Worm (Caenorhabditis elegans): ENCODE measurements around the gene F40G9.5.

Gene F40G9.5

ce11 chrIII:173501-173900 lies 7.6 kb upstream of the F40G9.5 start, which contains the start of gene F40G9.19:
Gene F40G9.19, plus strand, starts transcription at chrIII:173801.
- TF ChIP-seq ref-1 (GFP tag; conservative IDR thresholded peaks at IDR 0.05) = no peak
- no peak for TF ChIP-seq T22C8.4 (GFP tag; IDR thresholded peaks at IDR 0.05)
- TF ChIP-seq ztf-23 (GFP tag; IDR thresholded peaks at IDR 0.05) = no peak
- TF ChIP-seq med-1 (GFP tag; optimal IDR thresholded peaks at IDR 0.05; ENCODE audit: insufficient read depth) = no peak

DNA sequence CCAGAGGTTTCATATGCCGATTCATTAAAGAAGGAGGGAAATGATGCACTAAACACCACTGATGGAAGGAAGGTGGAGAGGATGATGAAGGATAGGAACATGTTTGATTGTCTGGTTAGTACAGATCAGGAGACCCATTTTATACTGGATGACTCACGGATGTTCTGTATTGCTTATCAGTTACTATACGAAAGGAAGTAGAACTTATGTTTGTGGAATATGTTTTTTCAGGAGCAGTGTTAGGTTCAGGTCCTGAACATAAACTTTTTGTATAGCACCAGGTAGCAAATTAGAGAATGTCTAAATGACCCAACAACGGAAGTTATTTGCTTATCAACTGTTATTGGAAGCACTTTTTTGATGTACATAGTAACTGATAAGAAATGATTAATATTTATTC lies 5.3 kb upstream of the F40G9.5 start, which contains the start of gene clec-148:
TSS of gene clec-148 (minus strand) at position 101 of the 400 bp plus-strand sequence.
- TF ChIP-seq ztf-23 (GFP tag; IDR thresholded peaks at IDR 0.05) (no peak), ztf-29 (GFP tag; IDR thresholded peaks at IDR 0.05) (no peak), cog-1 (tag; optimal IDR thresholded peaks at IDR 0.05) (no peak), ref-1 (GFP tag; conservative IDR thresholded peaks at IDR 0.05) (no peak), klf-2 (GFP tag; conservative IDR thresholded peaks at IDR 0.05) (no peak), T22C8.4 (GFP tag; IDR thresholded peaks at IDR 0.05) (no peak), tab-1 (GFP tag; IDR thresholded peaks at IDR 0.05) (no peak), med-1 (GFP tag; optimal IDR thresholded peaks at IDR 0.05; ENCODE audit: insufficient read depth) (no peak), flt-1 (GFP tag; IDR thresholded peaks at IDR 0.05) (no peak)

DNA sequence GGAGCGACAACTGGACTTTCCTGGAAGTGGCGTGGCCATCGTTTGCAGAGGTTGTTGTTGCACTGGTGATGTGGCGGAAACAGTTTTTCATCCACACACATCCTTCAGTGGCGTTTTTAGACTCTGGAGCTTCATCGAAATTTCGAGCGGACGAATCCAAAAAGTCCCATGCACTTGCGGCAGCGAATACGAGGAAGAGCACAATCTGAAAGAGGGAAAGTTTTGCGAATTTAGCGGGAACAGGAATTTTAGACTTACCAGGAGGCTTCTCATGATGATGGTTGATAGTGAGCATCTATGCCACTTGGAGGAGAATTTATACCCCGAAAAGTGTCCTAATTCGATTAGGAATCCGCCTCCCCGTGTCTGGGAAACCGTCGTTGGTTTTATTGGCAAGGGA lies 3.3 kb upstream of the F40G9.5 start, which contains the start of gene F40G9.14:
TSS of gene F40G9.14 (minus strand) at position 101 of the 400 bp plus-strand sequence.
- TF ChIP-seq tab-1 (GFP tag; IDR thresholded peaks at IDR 0.05) (no peak), klf-2 (GFP tag; conservative IDR thresholded peaks at IDR 0.05) (no peak), flt-1 (GFP tag; IDR thresholded peaks at IDR 0.05) (no peak), cog-1 (tag; optimal IDR thresholded peaks at IDR 0.05) (no peak), ztf-29 (GFP tag; IDR thresholded peaks at IDR 0.05) (no peak), T22C8.4 (GFP tag; IDR thresholded peaks at IDR 0.05) (no peak), ztf-23 (GFP tag; IDR thresholded peaks at IDR 0.05) (no peak), med-1 (GFP tag; optimal IDR thresholded peaks at IDR 0.05; ENCODE audit: insufficient read depth) (no peak), ref-1 (GFP tag; conservative IDR thresholded peaks at IDR 0.05) (no peak)

DNA sequence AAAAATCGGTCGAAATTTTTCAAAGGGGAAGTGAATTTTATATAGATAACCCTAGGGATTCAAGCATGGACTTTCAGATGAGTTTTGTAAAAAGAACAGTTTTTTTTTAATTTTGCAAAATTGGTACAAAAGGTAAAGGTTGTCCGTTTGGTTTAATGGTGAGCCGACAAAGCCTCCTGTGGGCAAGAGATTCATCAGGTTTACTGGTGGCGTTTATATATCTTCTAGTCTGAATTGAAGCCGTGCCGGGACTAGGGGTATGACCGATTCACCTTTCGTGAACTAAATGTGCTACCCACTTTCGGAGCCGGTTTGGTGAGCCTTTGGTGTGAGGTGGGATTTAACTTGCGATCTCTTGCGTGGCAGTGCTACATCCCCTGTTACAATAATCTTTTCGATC lies 2.9 kb upstream of the F40G9.5 start:
- TF ChIP-seq T22C8.4 (GFP tag; IDR thresholded peaks at IDR 0.05) (no peak), cog-1 (tag; optimal IDR thresholded peaks at IDR 0.05) (no peak), flt-1 (GFP tag; IDR thresholded peaks at IDR 0.05) (no peak), ztf-23 (GFP tag; IDR thresholded peaks at IDR 0.05) (no peak), med-1 (GFP tag; optimal IDR thresholded peaks at IDR 0.05; ENCODE audit: insufficient read depth) (no peak)

DNA sequence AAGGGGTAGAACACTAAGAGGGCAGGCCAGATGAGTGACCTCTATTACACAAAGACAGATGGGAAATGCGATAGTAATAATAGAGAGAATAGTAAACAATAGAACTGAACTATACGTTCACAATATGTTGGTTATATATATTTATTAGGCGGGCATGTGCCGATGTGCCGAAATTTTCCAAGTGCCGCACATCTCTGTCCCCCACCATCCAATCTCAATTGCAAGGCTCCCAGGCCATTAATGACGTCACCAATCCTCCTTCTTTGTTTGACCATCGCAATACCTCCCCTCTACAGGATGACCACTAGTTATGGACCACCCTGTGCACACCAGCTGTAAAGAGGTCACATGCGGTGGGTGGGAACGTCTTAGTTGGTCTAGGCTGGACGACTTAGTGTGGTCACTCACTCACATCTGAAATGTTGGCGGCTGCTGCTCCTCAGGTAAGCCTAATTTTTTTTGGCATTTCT lies 1.9 kb upstream of the F40G9.5 start, which contains the start of gene F40G9.6:
TSS of gene F40G9.6 (plus strand) at position 420 of the 470 bp plus-strand sequence.
- TF ChIP-seq ztf-29 (GFP tag; IDR thresholded peaks at IDR 0.05) (no peak), med-1 (GFP tag; optimal IDR thresholded peaks at IDR 0.05; ENCODE audit: insufficient read depth) (no peak), ztf-23 (GFP tag; IDR thresholded peaks at IDR 0.05) (no peak), klf-2 (GFP tag; conservative IDR thresholded peaks at IDR 0.05) (no peak), tab-1 (GFP tag; IDR thresholded peaks at IDR 0.05) (no peak), flt-1 (GFP tag; IDR thresholded peaks at IDR 0.05) (no peak), ref-1 (GFP tag; conservative IDR thresholded peaks at IDR 0.05) (no peak), cog-1 (tag; optimal IDR thresholded peaks at IDR 0.05) (no peak), T22C8.4 (GFP tag; IDR thresholded peaks at IDR 0.05) (no peak)

- no peak for TF ChIP-seq tab-1 (GFP tag; IDR thresholded peaks at IDR 0.05)
- no peak for TF ChIP-seq klf-2 (GFP tag; conservative IDR thresholded peaks at IDR 0.05)
Measured at ce11 chrIII:182080-182479, 1.0 kb downstream of the F40G9.5 start, which contains the start of gene F40G9.15. Gene F40G9.15, plus strand, starts transcription at chrIII:182380.

ce11 chrIII:183072-183471 lies 2.0 kb downstream of the F40G9.5 start:
- TF ChIP-seq ref-1 (GFP tag; conservative IDR thresholded peaks at IDR 0.05) (no peak), med-1 (GFP tag; optimal IDR thresholded peaks at IDR 0.05; ENCODE audit: insufficient read depth) (no peak), klf-2 (GFP tag; conservative IDR thresholded peaks at IDR 0.05) (no peak), T22C8.4 (GFP tag; IDR thresholded peaks at IDR 0.05) (no peak), ztf-23 (GFP tag; IDR thresholded peaks at IDR 0.05) (no peak), ztf-29 (GFP tag; IDR thresholded peaks at IDR 0.05) (no peak), flt-1 (GFP tag; IDR thresholded peaks at IDR 0.05) (no peak), tab-1 (GFP tag; IDR thresholded peaks at IDR 0.05) (no peak), cog-1 (tag; optimal IDR thresholded peaks at IDR 0.05) (no peak)

DNA sequence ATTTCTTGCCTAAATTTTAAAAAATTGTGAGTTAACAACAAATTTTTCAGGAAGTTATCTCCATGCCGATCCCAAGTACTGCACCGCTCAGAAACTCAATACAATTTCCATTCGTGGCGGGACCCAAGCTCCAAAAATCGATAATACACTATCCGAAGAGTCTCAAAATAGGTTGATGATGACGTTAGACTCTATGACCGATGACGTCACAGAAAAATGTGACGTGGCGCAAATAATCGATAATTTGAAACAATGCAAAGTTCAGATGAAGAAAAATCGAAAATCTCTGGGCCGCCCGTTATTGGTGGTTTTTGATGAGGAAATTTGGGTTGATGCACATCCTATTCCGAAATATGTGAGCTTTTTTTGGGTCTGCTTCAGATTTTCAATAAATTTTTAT lies 3.3 kb downstream of the F40G9.5 start:
- TF ChIP-seq ztf-29 (GFP tag; IDR thresholded peaks at IDR 0.05) = no peak
- TF ChIP-seq tab-1 (GFP tag; IDR thresholded peaks at IDR 0.05) = no peak
- TF ChIP-seq T22C8.4 (GFP tag; IDR thresholded peaks at IDR 0.05) = 0 out of 2 replicates have a peak, but pooled peaks have one; percentile 5
- TF ChIP-seq flt-1 (GFP tag; IDR thresholded peaks at IDR 0.05) = no peak
- TF ChIP-seq ref-1 (GFP tag; conservative IDR thresholded peaks at IDR 0.05) = no peak
- no peak for TF ChIP-seq cog-1 (tag; optimal IDR thresholded peaks at IDR 0.05)
- no peak for TF ChIP-seq klf-2 (GFP tag; conservative IDR thresholded peaks at IDR 0.05)
- TF ChIP-seq med-1 (GFP tag; optimal IDR thresholded peaks at IDR 0.05; ENCODE audit: insufficient read depth) = no peak
- TF ChIP-seq ztf-23 (GFP tag; IDR thresholded peaks at IDR 0.05) = no peak

DNA sequence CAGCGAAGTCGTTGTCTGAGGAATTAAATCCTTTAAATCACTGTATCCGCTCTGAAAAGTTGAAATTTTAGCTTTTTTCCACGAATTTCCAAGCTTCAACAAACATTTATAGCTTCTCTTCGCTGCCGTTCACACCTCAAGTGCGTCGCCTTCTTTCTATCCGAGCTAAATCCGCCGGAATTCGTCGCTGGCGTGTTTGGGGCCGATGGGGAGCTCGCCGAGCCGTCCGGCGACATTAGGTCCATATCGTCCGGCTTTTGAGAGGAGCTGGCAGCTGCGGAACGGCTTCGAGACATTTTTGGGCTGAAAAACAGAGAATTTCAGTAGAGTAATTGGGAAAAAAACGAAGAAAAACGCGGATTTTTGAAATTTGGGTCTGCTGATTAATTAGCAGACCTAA lies 6.8 kb downstream of the F40G9.5 start, which contains the start of gene mxl-2:
TSS of gene mxl-2 (minus strand) at position 303 of the 400 bp plus-strand sequence.
- TF ChIP-seq ztf-23 (GFP tag; IDR thresholded peaks at IDR 0.05) (no peak), cog-1 (tag; optimal IDR thresholded peaks at IDR 0.05) (no peak)

DNA sequence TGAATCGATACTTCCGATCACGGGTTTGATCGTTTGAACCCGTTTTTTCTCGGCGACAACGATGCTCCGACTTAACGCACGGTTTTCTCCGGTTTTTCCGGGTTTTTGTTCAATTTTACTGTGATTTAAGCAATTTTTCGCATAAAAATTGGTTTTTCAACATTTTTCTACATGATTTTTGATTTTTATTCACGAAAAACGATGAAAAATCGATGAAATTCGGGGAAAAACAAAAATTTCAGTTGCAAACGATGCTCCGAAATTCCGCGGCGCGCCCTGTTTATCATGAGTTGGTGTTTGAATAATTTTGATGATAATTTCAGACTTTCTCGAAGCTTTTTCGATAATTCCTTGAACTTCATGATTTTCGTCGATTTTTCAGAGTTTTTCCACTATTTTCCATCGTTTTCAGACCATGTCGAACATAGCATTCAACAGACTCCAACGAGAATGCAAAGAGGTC lies 7.4 kb downstream of the F40G9.5 start, which contains the start of gene ubc-20:
TSS of gene ubc-20 (plus strand) at position 413 of the 463 bp plus-strand sequence.
- TF ChIP-seq T22C8.4 (GFP tag; IDR thresholded peaks at IDR 0.05) (no peak), ztf-23 (GFP tag; IDR thresholded peaks at IDR 0.05) (no peak), ref-1 (GFP tag; conservative IDR thresholded peaks at IDR 0.05) (no peak), cog-1 (tag; optimal IDR thresholded peaks at IDR 0.05) (no peak), flt-1 (GFP tag; IDR thresholded peaks at IDR 0.05) (no peak), tab-1 (GFP tag; IDR thresholded peaks at IDR 0.05) (no peak), klf-2 (GFP tag; conservative IDR thresholded peaks at IDR 0.05) (no peak), ztf-29 (GFP tag; IDR thresholded peaks at IDR 0.05) (no peak), med-1 (GFP tag; optimal IDR thresholded peaks at IDR 0.05; ENCODE audit: insufficient read depth) (no peak)

Measured in whole organism, midembryonic.